Worm (Caenorhabditis elegans) whole organism, L2 larva: ENCODE measurements around the gene fzr-1.
A peak's percentile ranks its signal among the peaks of the same experiment; 100 is the strongest.

Experiments
- F13H6.1 ChIP-seq: sonication (generic microtip); optimal IDR thresholded peaks from 2 replicates; lab custom pipeline; 2016; ENCODE audit warnings: missing genetic modification characterization, missing compliant biosample characterization
- R02D3.7 ChIP-seq: fragments of 150-350 bp; optimal IDR thresholded peaks from 2 replicates; lab custom pipeline; 2014; ENCODE audit warnings: missing biosample characterization, missing genetic modification characterization
- Y55F3AM.14 ChIP-seq: fragments of 200-800 bp; sonication (Bioruptor generic); optimal IDR thresholded peaks from 2 replicates; lab custom pipeline; 2018; ENCODE audit warnings: mild to moderate bottlenecking, missing genetic modification characterization, missing compliant biosample characterization
- ZK546.5 ChIP-seq: sonication (generic microtip); optimal IDR thresholded peaks from 2 replicates; lab custom pipeline; 2017; ENCODE audit warnings: missing biosample characterization, missing genetic modification characterization
- alr-1 ChIP-seq: fragments of 150-350 bp; optimal IDR thresholded peaks from 2 replicates; lab custom pipeline; 2014; ENCODE audit warnings: missing biosample characterization, missing genetic modification characterization
- aly-2 ChIP-seq: fragments of 150-350 bp; optimal IDR thresholded peaks from 2 replicates; lab custom pipeline; 2014; ENCODE audit warnings: missing biosample characterization, missing genetic modification characterization
- ama-1 ChIP-seq: fragments of 150-350 bp; optimal IDR thresholded peaks from 2 replicates; lab custom pipeline; 2018; ENCODE audit warnings: inconsistent platforms
- ceh-16 ChIP-seq: fragments of 150-350 bp; optimal IDR thresholded peaks from 2 replicates; lab custom pipeline; 2014; ENCODE audit warnings: missing biosample characterization, missing genetic modification characterization
- ceh-82 ChIP-seq: fragments of 150-350 bp; optimal IDR thresholded peaks from 2 replicates; lab custom pipeline; 2014; ENCODE audit warnings: missing biosample characterization, missing genetic modification characterization
- elt-3 ChIP-seq: sonication (generic microtip); optimal IDR thresholded peaks from 2 replicates; lab custom pipeline; 2017; ENCODE audit warnings: missing biosample characterization, missing genetic modification characterization
- fos-1 ChIP-seq: fragments of 150-350 bp; optimal IDR thresholded peaks from 2 replicates; lab custom pipeline; 2014; ENCODE audit warnings: missing biosample characterization, missing genetic modification characterization
- gmeb-1 ChIP-seq: fragments of 150-350 bp; optimal IDR thresholded peaks from 2 replicates; lab custom pipeline; 2014; ENCODE audit warnings: missing biosample characterization, missing genetic modification characterization
- lsy-2 ChIP-seq, 2 experiments: fragments of 150-350 bp in 1 of 2; sonication (generic microtip) in 1 of 2; optimal IDR thresholded peaks; 2 replicates each; lab custom pipeline; 2014 to 2017; ENCODE audit warnings: missing biosample characterization in 2 of 2, missing genetic modification characterization in 2 of 2
- mbf-1 ChIP-seq: sonication (generic microtip); optimal IDR thresholded peaks from 2 replicates; lab custom pipeline; 2017; ENCODE audit warnings: missing biosample characterization, missing genetic modification characterization
- mdl-1 ChIP-seq, 2 experiments: fragments of 150-350 bp in 1 of 2; sonication (generic microtip) in 1 of 2; optimal IDR thresholded peaks; 2 replicates each; lab custom pipeline; 2017; ENCODE audit warnings: missing biosample characterization in 2 of 2, missing genetic modification characterization in 2 of 2
- nhr-10 ChIP-seq: sonication (generic microtip); optimal IDR thresholded peaks from 2 replicates; lab custom pipeline; 2017; ENCODE audit warnings: missing biosample characterization, missing genetic modification characterization
- nhr-11 ChIP-seq: fragments of 150-350 bp; optimal IDR thresholded peaks from 2 replicates; lab custom pipeline; 2014; ENCODE audit warnings: missing biosample characterization, missing genetic modification characterization
- nhr-12 ChIP-seq: fragments of 150-350 bp; optimal IDR thresholded peaks from 2 replicates; lab custom pipeline; 2014; ENCODE audit warnings: missing biosample characterization, missing genetic modification characterization
- nhr-129 ChIP-seq: fragments of 150-350 bp; optimal IDR thresholded peaks from 2 replicates; lab custom pipeline; 2014; ENCODE audit warnings: missing biosample characterization, missing genetic modification characterization
- nhr-21 ChIP-seq: fragments of 150-350 bp; optimal IDR thresholded peaks from 2 replicates; lab custom pipeline; 2014; ENCODE audit warnings: missing biosample characterization, missing genetic modification characterization
- nhr-23 ChIP-seq: fragments of 150-350 bp; optimal IDR thresholded peaks from 2 replicates; lab custom pipeline; 2014; ENCODE audit warnings: missing biosample characterization, missing genetic modification reagents, missing genetic modification characterization
- nhr-25 ChIP-seq: fragments of 150-350 bp; sonication (generic microtip); optimal IDR thresholded peaks from 3 replicates; lab custom pipeline; 2014; ENCODE audit warnings: missing biosample characterization, missing genetic modification characterization
- nhr-77 ChIP-seq: fragments of 150-350 bp; optimal IDR thresholded peaks from 2 replicates; lab custom pipeline; 2014; ENCODE audit warnings: missing biosample characterization, missing genetic modification characterization
- sem-4 ChIP-seq: fragments of 150-350 bp; optimal IDR thresholded peaks from 2 replicates; lab custom pipeline; 2014; ENCODE audit warnings: missing biosample characterization, missing genetic modification reagents, missing genetic modification characterization
- skn-1 ChIP-seq: sonication (generic microtip); optimal IDR thresholded peaks from 2 replicates; lab custom pipeline; 2017; ENCODE audit warnings: missing biosample characterization, missing genetic modification characterization
- sma-3 ChIP-seq: sonication (generic microtip); optimal IDR thresholded peaks from 2 replicates; lab custom pipeline; 2016; ENCODE audit warnings: missing genetic modification reagents, missing genetic modification characterization, missing compliant biosample characterization
- sma-9 ChIP-seq, 2 experiments: fragments of 150-350 bp in 1 of 2; sonication (generic microtip) in 1 of 2; optimal IDR thresholded peaks; 2 replicates each; lab custom pipeline; 2014 to 2016; ENCODE audit warnings: missing genetic modification characterization in 2 of 2, mild to moderate bottlenecking in 1 of 2, missing biosample characterization in 1 of 2, missing compliant biosample characterization in 1 of 2, missing genetic modification reagents in 1 of 2, moderate library complexity in 1 of 2
- snpc-4 ChIP-seq: fragments of 150-350 bp; optimal IDR thresholded peaks from 2 replicates; lab custom pipeline; 2014; ENCODE audit warnings: missing biosample characterization, missing genetic modification characterization
- unc-39 ChIP-seq: fragments of 150-350 bp; optimal IDR thresholded peaks from 2 replicates; lab custom pipeline; 2014; ENCODE audit warnings: missing biosample characterization, missing genetic modification characterization
- zag-1 ChIP-seq: fragments of 150-350 bp; optimal IDR thresholded peaks from 2 replicates; lab custom pipeline; 2014; ENCODE audit warnings: missing biosample characterization, missing genetic modification characterization
- ztf-1 ChIP-seq: fragments of 200-800 bp; sonication (Bioruptor generic); conservative IDR thresholded peaks from 2 replicates; pipeline ENCODE4 v1.3.6; 2022; ENCODE audit warnings: missing genetic modification characterization, missing compliant biosample characterization
- ztf-11 ChIP-seq: sonication (generic microtip); optimal IDR thresholded peaks from 2 replicates; lab custom pipeline; 2017; ENCODE audit warnings: missing biosample characterization, missing genetic modification characterization
- ztf-4 ChIP-seq: fragments of 150-350 bp; optimal IDR thresholded peaks from 2 replicates; lab custom pipeline; 2014; ENCODE audit warnings: missing biosample characterization, missing genetic modification characterization

fzr-1 gene

ce11 chrII:9600022-9600722, 44.1 kb downstream of the fzr-1 start:
- TF ChIP-seq F13H6.1 (tag; lab: Kevin White, UChicago) (peak; percentile 41), nhr-129 (tag; lab: Kevin White, UChicago) (peak; percentile 33), lsy-2 (tag; optimal IDR thresholded peaks at IDR 0.05; lab: Kevin White, UChicago) (peak in 1 of 2 experiments; percentile 39), sma-9 (GFP tag; optimal IDR thresholded peaks at IDR 0.05; lab: Kevin White, UChicago) (peak; percentile 20), sma-9 (tag; optimal IDR thresholded peaks at IDR 0.05; lab: Kevin White, UChicago) (no peak), aly-2 (tag; lab: Kevin White, UChicago) (no peak)

ce11 chrII:9597516-9598047, 46.7 kb downstream of the fzr-1 start, which contains the start of gene mrpl-53:
Gene mrpl-53 (plus strand): TSS chrII:9597622.
- peak; percentile 30 for TF ChIP-seq nhr-25 (tag; lab: Kevin White, UChicago)
- TF ChIP-seq nhr-11 (tag; lab: Kevin White, UChicago), result no peak
- TF ChIP-seq Y55F3AM.14 (GFP tag; lab: Kevin White, UChicago), result peak; percentile 37
- TF ChIP-seq sma-3, result peak; percentile 30
- no peak for TF ChIP-seq elt-3 (tag; lab: Kevin White, UChicago)
- no peak for TF ChIP-seq skn-1 (tag; lab: Kevin White, UChicago)
- peak; percentile 5 for TF ChIP-seq sma-9 (GFP tag; optimal IDR thresholded peaks at IDR 0.05; lab: Kevin White, UChicago)
- no peak for TF ChIP-seq sma-9 (tag; optimal IDR thresholded peaks at IDR 0.05; lab: Kevin White, UChicago)
- no peak for TF ChIP-seq snpc-4 (tag; lab: Kevin White, UChicago)
- TF ChIP-seq ama-1 (lab: Kevin White, UChicago), result peak; percentile 5

ce11 chrII:9596401-9596800, 47.9 kb downstream of the fzr-1 start, which contains the start of gene E02H1.6:
Gene E02H1.6 (plus strand): TSS chrII:9596701.
- TF ChIP-seq alr-1, result no peak
- no peak for TF ChIP-seq sem-4 (tag; lab: Kevin White, UChicago)
- no peak for TF ChIP-seq nhr-12
- TF ChIP-seq ceh-82, result no peak
- no peak for TF ChIP-seq nhr-11 (tag; lab: Kevin White, UChicago)
- no peak for TF ChIP-seq elt-3 (tag; lab: Kevin White, UChicago)
- TF ChIP-seq ztf-11 (tag; lab: Kevin White, UChicago), result no peak
- TF ChIP-seq unc-39 (tag; lab: Kevin White, UChicago), result no peak
- TF ChIP-seq aly-2 (tag; lab: Kevin White, UChicago), result no peak
- no peak for TF ChIP-seq F13H6.1 (tag; lab: Kevin White, UChicago)
- TF ChIP-seq ztf-4 (tag; lab: Kevin White, UChicago), result no peak
- TF ChIP-seq ZK546.5, result no peak
- TF ChIP-seq mbf-1 (tag; lab: Kevin White, UChicago), result no peak

- TF ChIP-seq nhr-129 (tag; lab: Kevin White, UChicago), result no peak
- no peak for TF ChIP-seq ztf-11 (tag; lab: Kevin White, UChicago)
- TF ChIP-seq nhr-12, result no peak
- no peak for TF ChIP-seq ztf-4 (tag; lab: Kevin White, UChicago)
- no peak for TF ChIP-seq mbf-1 (tag; lab: Kevin White, UChicago)
- no peak for TF ChIP-seq nhr-23 (tag; lab: Kevin White, UChicago)
- TF ChIP-seq zag-1 (tag; lab: Kevin White, UChicago), result no peak
- TF ChIP-seq mdl-1 (tag; optimal IDR thresholded peaks at IDR 0.05; lab: Kevin White, UChicago), result no peak
Measured at ce11 chrII:9594924-9595323, 49.3 kb downstream of the fzr-1 start, which contains the start of gene E02H1.5. Gene E02H1.5 (plus strand): TSS chrII:9595224.

ce11 chrII:9592737-9593136, 51.5 kb downstream of the fzr-1 start, which contains the start of gene parp-2:
Gene parp-2 (plus strand): TSS chrII:9593037.
- TF ChIP-seq R02D3.7 (no peak), mbf-1 (tag; lab: Kevin White, UChicago) (no peak), nhr-77 (tag; lab: Kevin White, UChicago) (no peak), gmeb-1 (tag; lab: Kevin White, UChicago) (no peak), ztf-1 (GFP tag; lab: Robert Waterston, UW) (no peak), ceh-16 (tag; lab: Kevin White, UChicago) (no peak), zag-1 (tag; lab: Kevin White, UChicago) (no peak), ZK546.5 (no peak), skn-1 (tag; lab: Kevin White, UChicago) (no peak), nhr-21 (no peak), F13H6.1 (tag; lab: Kevin White, UChicago) (no peak), fos-1 (tag; lab: Kevin White, UChicago) (no peak), nhr-10 (tag; lab: Kevin White, UChicago) (no peak)
